Worm (Caenorhabditis elegans) whole organism, L3 larva: ENCODE data around the gene mnk-1.

ENCODE experiments used
- ceh-9 ChIP-seq: sonication (generic microtip); optimal IDR thresholded peaks from 2 replicates; lab custom pipeline; 2018; ENCODE audit warnings: missing biosample characterization, missing genetic modification characterization
- jun-1 ChIP-seq: fragments of 150-350 bp; optimal IDR thresholded peaks from 2 replicates; lab custom pipeline; 2014; ENCODE audit warnings: missing biosample characterization, missing genetic modification reagents, missing genetic modification characterization
- lin-39 ChIP-seq: fragments of 150-350 bp; optimal IDR thresholded peaks from 2 replicates; lab custom pipeline; 2018; ENCODE audit warnings: missing biosample characterization, missing genetic modification reagents, missing genetic modification characterization
- mml-1 ChIP-seq: fragments of 150-350 bp; sonication (generic microtip); optimal IDR thresholded peaks from 3 replicates; lab custom pipeline; 2014; ENCODE audit warnings: missing biosample characterization, missing genetic modification characterization
- unc-62 ChIP-seq: fragments of 150-350 bp; sonication (generic microtip); optimal IDR thresholded peaks from 4 replicates; lab custom pipeline; 2014; ENCODE audit warnings: missing biosample characterization, missing genetic modification reagents, missing genetic modification characterization
- ztf-4 ChIP-seq: fragments of 150-350 bp; optimal IDR thresholded peaks from 2 replicates; lab custom pipeline; 2014; ENCODE audit warnings: missing biosample characterization, missing genetic modification characterization

DNA sequence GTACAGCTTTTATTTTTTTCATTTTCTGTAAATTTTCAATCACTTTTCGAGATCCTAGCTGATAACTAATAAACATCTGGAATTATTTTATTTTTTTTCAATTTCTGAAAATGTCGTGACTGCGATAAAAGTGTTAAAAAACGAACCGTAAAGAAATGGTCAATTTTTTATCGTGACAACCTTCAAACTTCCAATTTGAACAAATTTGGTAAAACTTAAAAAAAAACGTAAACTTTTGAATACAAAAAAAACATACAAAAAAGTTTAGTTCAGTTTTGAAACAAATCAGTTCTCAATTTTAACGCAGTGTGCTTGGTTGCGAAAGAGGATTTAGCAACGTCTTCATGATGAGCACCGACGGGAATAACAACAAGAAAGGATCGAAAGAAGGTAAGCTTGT lies 17.1 kb upstream of the mnk-1 start, which contains the start of gene C06A1.3:
- TF ChIP-seq mml-1 (tag; lab: Kevin White, UChicago) (no peak), unc-62 (GFP tag; lab: Kevin White, UChicago) (no peak), lin-39 (tag; lab: Kevin White, UChicago) (no peak), ztf-4 (no peak), ceh-9 (no peak), jun-1 (tag; lab: Kevin White, UChicago) (no peak)
